Worm (Caenorhabditis elegans): ENCODE measurements around the gene C54F6.18.

ce11 chrV:7523392-7523791, 2.4 kb upstream of the C54F6.18 start, which contains the start of gene C54F6.6:
- TF ChIP-seq ama-1 (optimal IDR thresholded peaks at IDR 0.05) (no peak), mec-3 (tag; optimal IDR thresholded peaks at IDR 0.05; ENCODE audit: borderline replicate concordance) (no peak), nhr-11 (tag; optimal IDR thresholded peaks at IDR 0.05) (no peak), unc-55 (GFP tag; optimal IDR thresholded peaks at IDR 0.05) (no peak), tbx-2 (tag; optimal IDR thresholded peaks at IDR 0.05) (no peak), dmd-4 (tag; optimal IDR thresholded peaks at IDR 0.05; ENCODE audit: borderline replicate concordance) (no peak), ahr-1 (tag; optimal IDR thresholded peaks at IDR 0.05) (no peak), pag-3 (tag; optimal IDR thresholded peaks at IDR 0.05; ENCODE audit: borderline replicate concordance) (no peak)

Measured in whole organism, late embryonic.